Worm (Caenorhabditis elegans) whole organism, midembryonic: Measurements from ENCODE around the gene E04F6.10.

Source experiments
- cog-1 ChIP-seq: sonication (generic microtip); optimal IDR thresholded peaks from 2 replicates; lab custom pipeline; 2016; ENCODE audit warnings: missing genetic modification characterization, missing compliant biosample characterization
- flt-1 ChIP-seq: fragments of 200-800 bp; sonication (Bioruptor generic); IDR thresholded peaks from 2 replicates; pipeline ENCODE4 v1.3.6; 2022; ENCODE audit warnings: missing genetic modification characterization, missing compliant biosample characterization
- klf-2 ChIP-seq: fragments of 200-800 bp; sonication (Bioruptor generic); conservative IDR thresholded peaks from 2 replicates; pipeline ENCODE4 v1.3.6; 2022; ENCODE audit warnings: missing genetic modification reagents, missing genetic modification characterization, missing compliant biosample characterization
- med-1 ChIP-seq: sonication (generic microtip); optimal IDR thresholded peaks from 2 replicates; lab custom pipeline; 2017; ENCODE audit warnings: missing genetic modification characterization, mild to moderate bottlenecking, missing compliant biosample characterization, antibody characterized with exemption, missing genetic modification reagents; ENCODE audit not compliant: insufficient read depth
- ref-1 ChIP-seq: fragments of 200-800 bp; sonication (Bioruptor generic); conservative IDR thresholded peaks from 2 replicates; pipeline ENCODE4 v1.3.6; 2022; ENCODE audit warnings: missing genetic modification reagents, missing genetic modification characterization, missing compliant biosample characterization
- ztf-23 ChIP-seq: fragments of 200-800 bp; sonication (Bioruptor generic); IDR thresholded peaks from 2 replicates; pipeline ENCODE4 v1.3.6; 2022; ENCODE audit warnings: missing genetic modification reagents, missing genetic modification characterization, missing compliant biosample characterization
- ztf-29 ChIP-seq: fragments of 200-800 bp; sonication (Bioruptor generic); IDR thresholded peaks from 2 replicates; pipeline ENCODE4 v1.3.6; 2022; ENCODE audit warnings: missing genetic modification reagents, missing genetic modification characterization, missing compliant biosample characterization

DNA sequence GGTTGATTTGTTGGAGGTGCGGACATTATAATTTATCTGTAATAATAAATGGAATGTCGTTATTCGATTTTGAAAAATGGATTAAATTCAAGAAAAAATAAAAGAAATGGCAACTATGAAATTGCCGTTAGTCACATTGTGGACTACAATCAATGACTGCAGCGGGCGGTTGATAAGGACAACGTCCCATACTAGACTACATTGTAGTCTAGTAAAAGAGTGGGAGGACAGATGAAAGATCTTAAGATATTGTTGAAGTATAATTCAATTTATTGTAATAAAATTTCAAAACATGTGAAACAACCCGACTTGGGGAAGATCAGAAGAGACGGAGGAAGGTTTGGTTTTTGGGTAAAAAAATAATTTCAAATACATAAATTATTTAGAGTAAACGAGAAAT is 35.0 kb upstream of the E04F6.10 start, which contains the start of the genes prx-13 and ada-2:
- TF ChIP-seq med-1 (no peak), cog-1 (tag; lab: Kevin White, UChicago) (no peak), klf-2 (no peak), ztf-23 (no peak), ztf-29 (no peak), flt-1 (GFP tag; lab: Robert Waterston, UW) (no peak), ref-1 (GFP tag; lab: Robert Waterston, UW) (no peak)
